Worm (Caenorhabditis elegans) whole organism, L4/young adult: ENCODE measurements around the gene C15H11.1.

Experiments used
- W03F9.2 ChIP-seq: fragments of 150-350 bp; optimal IDR thresholded peaks from 2 replicates; lab custom pipeline; 2014; ENCODE audit warnings: missing biosample characterization, missing genetic modification characterization
- dao-5 ChIP-seq: sonication (generic microtip); optimal IDR thresholded peaks from 2 replicates; lab custom pipeline; 2016; ENCODE audit warnings: missing genotype, missing genetic modification characterization, moderate library complexity, missing compliant biosample characterization
- him-1 ChIP-seq: sonication (generic microtip); optimal IDR thresholded peaks from 2 replicates; lab custom pipeline; 2016; ENCODE audit warnings: missing genotype, missing genetic modification reagents, missing genetic modification characterization, missing compliant biosample characterization

ce11 chrV:14426013-14426412 is 32.4 kb downstream of the C15H11.1 start:
- TF ChIP-seq him-1 (no peak), dao-5 (tag; lab: Kevin White, UChicago) (no peak), W03F9.2 (tag; lab: Kevin White, UChicago) (no peak)
